Worm (Caenorhabditis elegans) whole organism, L2 larva: ENCODE results near the gene W09G12.10.

ENCODE experiments used
- R02D3.7 ChIP-seq: fragments of 150-350 bp; optimal IDR thresholded peaks from 2 replicates; lab custom pipeline; 2014; ENCODE audit warnings: missing biosample characterization, missing genetic modification characterization
- Y55F3AM.14 ChIP-seq: fragments of 200-800 bp; sonication (Bioruptor generic); optimal IDR thresholded peaks from 2 replicates; lab custom pipeline; 2018; ENCODE audit warnings: mild to moderate bottlenecking, missing genetic modification characterization, missing compliant biosample characterization
- ZK546.5 ChIP-seq: sonication (generic microtip); optimal IDR thresholded peaks from 2 replicates; lab custom pipeline; 2017; ENCODE audit warnings: missing biosample characterization, missing genetic modification characterization
- aly-2 ChIP-seq: fragments of 150-350 bp; optimal IDR thresholded peaks from 2 replicates; lab custom pipeline; 2014; ENCODE audit warnings: missing biosample characterization, missing genetic modification characterization
- ceh-16 ChIP-seq: fragments of 150-350 bp; optimal IDR thresholded peaks from 2 replicates; lab custom pipeline; 2014; ENCODE audit warnings: missing biosample characterization, missing genetic modification characterization
- crh-2 ChIP-seq: sonication (generic microtip); optimal IDR thresholded peaks from 2 replicates; lab custom pipeline; 2017; ENCODE audit warnings: missing biosample characterization, missing genetic modification characterization
- egl-27 ChIP-seq: sonication (generic microtip); optimal IDR thresholded peaks from 3 replicates; lab custom pipeline; 2017; ENCODE audit warnings: missing biosample characterization, missing genetic modification reagents, missing genetic modification characterization
- elt-1 ChIP-seq: fragments of 150-350 bp; optimal IDR thresholded peaks from 2 replicates; lab custom pipeline; 2014; ENCODE audit warnings: missing biosample characterization, missing genetic modification characterization
- elt-3 ChIP-seq: sonication (generic microtip); optimal IDR thresholded peaks from 2 replicates; lab custom pipeline; 2017; ENCODE audit warnings: missing biosample characterization, missing genetic modification characterization
- fos-1 ChIP-seq: fragments of 150-350 bp; optimal IDR thresholded peaks from 2 replicates; lab custom pipeline; 2014; ENCODE audit warnings: missing biosample characterization, missing genetic modification characterization
- gmeb-1 ChIP-seq: fragments of 150-350 bp; optimal IDR thresholded peaks from 2 replicates; lab custom pipeline; 2014; ENCODE audit warnings: missing biosample characterization, missing genetic modification characterization
- lin-39 ChIP-seq: fragments of 150-350 bp; optimal IDR thresholded peaks from 2 replicates; lab custom pipeline; 2014; ENCODE audit warnings: missing biosample characterization, missing genetic modification reagents, missing genetic modification characterization
- lsy-2 ChIP-seq, 2 experiments: fragments of 150-350 bp in 1 of 2; sonication (generic microtip) in 1 of 2; optimal IDR thresholded peaks; 2 replicates each; lab custom pipeline; 2014 to 2017; ENCODE audit warnings: missing biosample characterization in 2 of 2, missing genetic modification characterization in 2 of 2
- mbf-1 ChIP-seq: sonication (generic microtip); optimal IDR thresholded peaks from 2 replicates; lab custom pipeline; 2017; ENCODE audit warnings: missing biosample characterization, missing genetic modification characterization
- mdl-1 ChIP-seq, 2 experiments: fragments of 150-350 bp in 1 of 2; sonication (generic microtip) in 1 of 2; optimal IDR thresholded peaks; 2 replicates each; lab custom pipeline; 2017; ENCODE audit warnings: missing biosample characterization in 2 of 2, missing genetic modification characterization in 2 of 2
- nhr-11 ChIP-seq: fragments of 150-350 bp; optimal IDR thresholded peaks from 2 replicates; lab custom pipeline; 2014; ENCODE audit warnings: missing biosample characterization, missing genetic modification characterization
- nhr-12 ChIP-seq: fragments of 150-350 bp; optimal IDR thresholded peaks from 2 replicates; lab custom pipeline; 2014; ENCODE audit warnings: missing biosample characterization, missing genetic modification characterization
- nhr-23 ChIP-seq: fragments of 150-350 bp; optimal IDR thresholded peaks from 2 replicates; lab custom pipeline; 2014; ENCODE audit warnings: missing biosample characterization, missing genetic modification reagents, missing genetic modification characterization
- nhr-237 ChIP-seq: fragments of 150-350 bp; optimal IDR thresholded peaks from 2 replicates; lab custom pipeline; 2014; ENCODE audit warnings: missing biosample characterization, missing genetic modification characterization
- nhr-25 ChIP-seq: fragments of 150-350 bp; sonication (generic microtip); optimal IDR thresholded peaks from 3 replicates; lab custom pipeline; 2014; ENCODE audit warnings: missing biosample characterization, missing genetic modification characterization
- nhr-6 ChIP-seq: fragments of 150-350 bp; optimal IDR thresholded peaks from 2 replicates; lab custom pipeline; 2014; ENCODE audit warnings: missing biosample characterization, missing genetic modification characterization
- nhr-77 ChIP-seq: fragments of 150-350 bp; optimal IDR thresholded peaks from 2 replicates; lab custom pipeline; 2014; ENCODE audit warnings: missing biosample characterization, missing genetic modification characterization
- peb-1 ChIP-seq: fragments of 150-350 bp; optimal IDR thresholded peaks from 2 replicates; lab custom pipeline; 2014; ENCODE audit warnings: missing biosample characterization, missing genetic modification characterization
- sem-4 ChIP-seq: fragments of 150-350 bp; optimal IDR thresholded peaks from 2 replicates; lab custom pipeline; 2014; ENCODE audit warnings: missing biosample characterization, missing genetic modification reagents, missing genetic modification characterization
- skn-1 ChIP-seq: sonication (generic microtip); optimal IDR thresholded peaks from 2 replicates; lab custom pipeline; 2017; ENCODE audit warnings: missing biosample characterization, missing genetic modification characterization
- sma-3 ChIP-seq: sonication (generic microtip); optimal IDR thresholded peaks from 2 replicates; lab custom pipeline; 2016; ENCODE audit warnings: missing genetic modification reagents, missing genetic modification characterization, missing compliant biosample characterization
- sma-9 ChIP-seq, 2 experiments: fragments of 150-350 bp in 1 of 2; sonication (generic microtip) in 1 of 2; optimal IDR thresholded peaks; 2 replicates each; lab custom pipeline; 2014 to 2016; ENCODE audit warnings: missing genetic modification characterization in 2 of 2, mild to moderate bottlenecking in 1 of 2, missing biosample characterization in 1 of 2, missing compliant biosample characterization in 1 of 2, missing genetic modification reagents in 1 of 2, moderate library complexity in 1 of 2
- snpc-4 ChIP-seq: fragments of 150-350 bp; optimal IDR thresholded peaks from 2 replicates; lab custom pipeline; 2014; ENCODE audit warnings: missing biosample characterization, missing genetic modification characterization
- unc-39 ChIP-seq: fragments of 150-350 bp; optimal IDR thresholded peaks from 2 replicates; lab custom pipeline; 2014; ENCODE audit warnings: missing biosample characterization, missing genetic modification characterization
- unc-55 ChIP-seq: fragments of 150-350 bp; sonication (generic microtip); optimal IDR thresholded peaks from 3 replicates; lab custom pipeline; 2014; ENCODE audit warnings: missing biosample characterization, missing genetic modification reagents, missing genetic modification characterization
- unc-62 ChIP-seq: fragments of 150-350 bp; optimal IDR thresholded peaks from 2 replicates; lab custom pipeline; 2014; ENCODE audit warnings: missing biosample characterization, missing genetic modification reagents, missing genetic modification characterization
- zag-1 ChIP-seq: fragments of 150-350 bp; optimal IDR thresholded peaks from 2 replicates; lab custom pipeline; 2014; ENCODE audit warnings: missing biosample characterization, missing genetic modification characterization
- ztf-1 ChIP-seq: fragments of 200-800 bp; sonication (Bioruptor generic); conservative IDR thresholded peaks from 2 replicates; pipeline ENCODE4 v1.3.6; 2022; ENCODE audit warnings: missing genetic modification characterization, missing compliant biosample characterization
- ztf-11 ChIP-seq: sonication (generic microtip); optimal IDR thresholded peaks from 2 replicates; lab custom pipeline; 2017; ENCODE audit warnings: missing biosample characterization, missing genetic modification characterization
- ztf-4 ChIP-seq: fragments of 150-350 bp; optimal IDR thresholded peaks from 2 replicates; lab custom pipeline; 2014; ENCODE audit warnings: missing biosample characterization, missing genetic modification characterization

The W09G12.10 gene

ce11 chrIV:1221167-1221566, at the start of gene W09G12.10:
W09G12.10 (minus strand) TSS chrIV:1221287.
- TF ChIP-seq nhr-25, result peak; percentile 5
- TF ChIP-seq peb-1 (tag; lab: Kevin White, UChicago), result peak; percentile 22
- TF ChIP-seq aly-2 (tag; lab: Kevin White, UChicago), result no peak

- no peak for TF ChIP-seq nhr-77 (tag; lab: Kevin White, UChicago)
- peak; percentile 75 for TF ChIP-seq fos-1 (tag; lab: Kevin White, UChicago)
Measured at ce11 chrIV:1266724-1267123, 45.6 kb upstream of the W09G12.10 start, which contains the start of gene clec-170. clec-170 (plus strand) TSS chrIV:1266866.

DNA sequence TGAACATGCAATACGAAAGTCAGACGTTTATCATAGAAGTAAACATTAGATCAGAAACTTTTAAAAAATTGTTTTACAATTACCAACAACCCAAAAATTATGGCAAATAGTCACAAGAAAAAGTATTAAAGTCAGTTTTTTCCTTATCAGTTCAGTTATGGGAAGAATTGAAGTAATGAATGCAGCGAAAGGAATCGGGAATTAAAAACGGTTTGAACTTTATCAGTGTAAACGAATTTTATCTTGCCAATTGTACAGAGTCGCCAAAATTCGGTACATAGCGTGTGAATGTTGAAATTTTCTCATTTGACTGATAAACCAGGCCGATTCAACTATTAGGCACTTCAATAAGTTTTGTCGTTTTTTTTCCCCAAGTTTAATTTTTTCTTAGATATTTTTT, 45.1 kb upstream of the W09G12.10 start:
- TF ChIP-seq mdl-1 (tag; optimal IDR thresholded peaks at IDR 0.05; lab: Kevin White, UChicago), result no peak
- TF ChIP-seq nhr-25, result no peak
- TF ChIP-seq crh-2 (tag; lab: Kevin White, UChicago), result peak; percentile 26
- TF ChIP-seq unc-55 (GFP tag; lab: Kevin White, UChicago), result no peak
- TF ChIP-seq ztf-4, result no peak
- no peak for TF ChIP-seq nhr-11 (tag; lab: Kevin White, UChicago)
- no peak for TF ChIP-seq nhr-6 (tag; lab: Kevin White, UChicago)
- no peak for TF ChIP-seq ztf-11 (tag; lab: Kevin White, UChicago)
- TF ChIP-seq elt-3, result no peak
- no peak for TF ChIP-seq Y55F3AM.14 (GFP tag; lab: Kevin White, UChicago)
- no peak for TF ChIP-seq sem-4 (tag; lab: Kevin White, UChicago)
- TF ChIP-seq zag-1, result no peak
- no peak for TF ChIP-seq sma-3 (GFP tag; lab: Kevin White, UChicago)
- no peak for TF ChIP-seq egl-27 (tag; lab: Kevin White, UChicago)
- peak; percentile 27 for TF ChIP-seq sma-9 (GFP tag; optimal IDR thresholded peaks at IDR 0.05; lab: Kevin White, UChicago)
- TF ChIP-seq sma-9 (tag; optimal IDR thresholded peaks at IDR 0.05; lab: Kevin White, UChicago), result no peak
- TF ChIP-seq fos-1 (tag; lab: Kevin White, UChicago), result peak; percentile 98
- no peak for TF ChIP-seq elt-1 (tag; lab: Kevin White, UChicago)
- TF ChIP-seq lsy-2 (tag; optimal IDR thresholded peaks at IDR 0.05; lab: Kevin White, UChicago), result no peak
- no peak for TF ChIP-seq mbf-1 (tag; lab: Kevin White, UChicago)
- peak; percentile 35 for TF ChIP-seq gmeb-1 (tag; lab: Kevin White, UChicago)
- no peak for TF ChIP-seq ceh-16 (tag; lab: Kevin White, UChicago)
- no peak for TF ChIP-seq ZK546.5 (tag; lab: Kevin White, UChicago)
- TF ChIP-seq nhr-23, result no peak
- TF ChIP-seq ztf-1, result no peak
- TF ChIP-seq snpc-4 (tag; lab: Kevin White, UChicago), result no peak
- TF ChIP-seq nhr-237 (tag; lab: Kevin White, UChicago), result no peak
- no peak for TF ChIP-seq lin-39 (tag; lab: Kevin White, UChicago)
- no peak for TF ChIP-seq nhr-12 (tag; lab: Kevin White, UChicago)

- TF ChIP-seq mdl-1 (tag; optimal IDR thresholded peaks at IDR 0.05; lab: Kevin White, UChicago), result no peak
- no peak for TF ChIP-seq zag-1
- no peak for TF ChIP-seq R02D3.7 (tag; lab: Kevin White, UChicago)
- no peak for TF ChIP-seq Y55F3AM.14 (GFP tag; lab: Kevin White, UChicago)
- no peak for TF ChIP-seq nhr-77 (tag; lab: Kevin White, UChicago)
- no peak for TF ChIP-seq sem-4 (tag; lab: Kevin White, UChicago)
- no peak for TF ChIP-seq lsy-2 (tag; optimal IDR thresholded peaks at IDR 0.05; lab: Kevin White, UChicago)
- no peak for TF ChIP-seq unc-62 (GFP tag; lab: Kevin White, UChicago)
- TF ChIP-seq skn-1 (tag; lab: Kevin White, UChicago), result no peak
- no peak for TF ChIP-seq sma-3 (GFP tag; lab: Kevin White, UChicago)
- no peak for TF ChIP-seq nhr-25
- TF ChIP-seq unc-39, result no peak
- no peak for TF ChIP-seq nhr-237 (tag; lab: Kevin White, UChicago)
Measured at ce11 chrIV:1264928-1265327, 43.8 kb upstream of the W09G12.10 start, which contains the start of gene F38A1.13. F38A1.13 (plus strand) TSS chrIV:1265228.

ce11 chrIV:1261930-1262329, 40.8 kb upstream of the W09G12.10 start:
- TF ChIP-seq ceh-16 (tag; lab: Kevin White, UChicago), result no peak
- TF ChIP-seq mbf-1 (tag; lab: Kevin White, UChicago), result no peak
